Worm (Caenorhabditis elegans) whole organism, late embryonic: ENCODE measurements around the gene ZK287.9.
A peak's percentile ranks its signal among the peaks of the same experiment; 100 is the strongest.

Source experiments
- C38D4.7 ChIP-seq: fragments of 200-800 bp; sonication (Bioruptor generic); optimal IDR thresholded peaks from 2 replicates; lab custom pipeline; 2018; ENCODE audit warnings: mild to moderate bottlenecking, missing genetic modification characterization, moderate library complexity, missing compliant biosample characterization
- K02D7.2 ChIP-seq: sonication (generic microtip); optimal IDR thresholded peaks from 2 replicates; lab custom pipeline; 2017; ENCODE audit warnings: mild to moderate bottlenecking, missing genetic modification characterization, missing compliant biosample characterization
- T23F11.4 ChIP-seq: fragments of 200-800 bp; sonication (Bioruptor generic); optimal IDR thresholded peaks from 2 replicates; lab custom pipeline; 2018; ENCODE audit warnings: mild to moderate bottlenecking, missing genetic modification characterization, missing compliant biosample characterization
- Y22D7AL.16 ChIP-seq: sonication (generic microtip); optimal IDR thresholded peaks from 2 replicates; lab custom pipeline; 2016; ENCODE audit warnings: missing genetic modification characterization, missing compliant biosample characterization
- ama-1 ChIP-seq: fragments of 150-350 bp; optimal IDR thresholded peaks from 2 replicates; lab custom pipeline; 2014
- ceh-14 ChIP-seq: sonication (generic microtip); optimal IDR thresholded peaks from 2 replicates; lab custom pipeline; 2016; ENCODE audit warnings: missing genotype, missing genetic modification characterization, missing compliant biosample characterization
- ceh-18 ChIP-seq: sonication (generic microtip); optimal IDR thresholded peaks from 2 replicates; lab custom pipeline; 2016; ENCODE audit warnings: missing genetic modification characterization, missing compliant biosample characterization
- ceh-19 ChIP-seq: fragments of 200-800 bp; sonication (Bioruptor generic); optimal IDR thresholded peaks from 2 replicates; lab custom pipeline; 2018; ENCODE audit warnings: mild to moderate bottlenecking, missing genetic modification characterization, missing compliant biosample characterization
- ceh-24 ChIP-seq: sonication (generic microtip); optimal IDR thresholded peaks from 2 replicates; lab custom pipeline; 2016; ENCODE audit warnings: mild to moderate bottlenecking, missing genetic modification characterization, missing compliant biosample characterization
- ceh-30 ChIP-seq: fragments of 150-350 bp; optimal IDR thresholded peaks from 2 replicates; lab custom pipeline; 2014; ENCODE audit warnings: missing biosample characterization, missing genetic modification characterization
- ceh-31 ChIP-seq: sonication (generic microtip); optimal IDR thresholded peaks from 2 replicates; lab custom pipeline; 2016; ENCODE audit warnings: missing genetic modification characterization, missing compliant biosample characterization
- ceh-45 ChIP-seq: fragments of 200-800 bp; sonication (Bioruptor generic); IDR thresholded peaks from 2 replicates; pipeline ENCODE4 v1.3.6; 2022; ENCODE audit warnings: missing genetic modification reagents, missing genetic modification characterization, missing compliant biosample characterization
- ceh-48 ChIP-seq: sonication (generic microtip); optimal IDR thresholded peaks from 2 replicates; lab custom pipeline; 2016; ENCODE audit warnings: missing genetic modification characterization, inconsistent platforms, missing compliant biosample characterization
- ceh-6 ChIP-seq: fragments of 200-800 bp; sonication (Bioruptor generic); optimal IDR thresholded peaks from 2 replicates; lab custom pipeline; 2018; ENCODE audit warnings: mild to moderate bottlenecking, missing genetic modification characterization, missing compliant biosample characterization
- dve-1 ChIP-seq: sonication (generic microtip); optimal IDR thresholded peaks from 2 replicates; lab custom pipeline; 2017; ENCODE audit warnings: antibody characterized with exemption, mild to moderate bottlenecking, missing genetic modification characterization, missing compliant biosample characterization
- elt-2 ChIP-seq: sonication (generic microtip); optimal IDR thresholded peaks from 2 replicates; lab custom pipeline; 2016; ENCODE audit warnings: missing genetic modification reagents, missing genetic modification characterization, missing compliant biosample characterization
- elt-4 ChIP-seq: sonication (generic microtip); optimal IDR thresholded peaks from 2 replicates; lab custom pipeline; 2016; ENCODE audit warnings: missing genetic modification characterization, missing compliant biosample characterization
- ets-4 ChIP-seq: sonication (generic microtip); optimal IDR thresholded peaks from 2 replicates; lab custom pipeline; 2016; ENCODE audit warnings: missing genetic modification characterization, missing compliant biosample characterization
- fkh-6 ChIP-seq: sonication (generic microtip); optimal IDR thresholded peaks from 2 replicates; lab custom pipeline; 2016; ENCODE audit warnings: missing genetic modification characterization, missing compliant biosample characterization
- hlh-15 ChIP-seq: sonication (generic microtip); optimal IDR thresholded peaks from 2 replicates; lab custom pipeline; 2016; ENCODE audit warnings: missing genetic modification characterization, missing compliant biosample characterization
- hlh-6 ChIP-seq: sonication (generic microtip); optimal IDR thresholded peaks from 2 replicates; lab custom pipeline; 2016; ENCODE audit warnings: missing genotype, missing genetic modification characterization, missing compliant biosample characterization
- hlh-8 ChIP-seq: sonication (generic microtip); optimal IDR thresholded peaks from 2 replicates; lab custom pipeline; 2016; ENCODE audit warnings: missing genotype, missing genetic modification characterization, missing compliant biosample characterization
- lim-6 ChIP-seq: sonication (generic microtip); optimal IDR thresholded peaks from 2 replicates; lab custom pipeline; 2016; ENCODE audit warnings: missing genetic modification characterization, missing compliant biosample characterization
- lin-11 ChIP-seq: fragments of 200-800 bp; sonication (Bioruptor generic); optimal IDR thresholded peaks from 2 replicates; lab custom pipeline; 2018; ENCODE audit warnings: mild to moderate bottlenecking, missing genetic modification characterization, missing compliant biosample characterization
- madf-2 ChIP-seq: sonication (generic microtip); optimal IDR thresholded peaks from 2 replicates; lab custom pipeline; 2017; ENCODE audit warnings: missing genetic modification characterization, missing compliant biosample characterization
- nhr-232 ChIP-seq: sonication (generic microtip); optimal IDR thresholded peaks from 2 replicates; lab custom pipeline; 2016; ENCODE audit warnings: missing genetic modification characterization, missing compliant biosample characterization
- pag-3 ChIP-seq: sonication (generic microtip); optimal IDR thresholded peaks from 2 replicates; lab custom pipeline; 2016; ENCODE audit warnings: missing compliant biosample characterization, missing genetic modification characterization, borderline replicate concordance
- pat-9 ChIP-seq: fragments of 200-800 bp; sonication (Bioruptor generic); optimal IDR thresholded peaks from 2 replicates; lab custom pipeline; 2018; ENCODE audit warnings: mild to moderate bottlenecking, missing genetic modification characterization, moderate library complexity, missing compliant biosample characterization
- pax-1 ChIP-seq: fragments of 150-350 bp; optimal IDR thresholded peaks from 2 replicates; lab custom pipeline; 2014; ENCODE audit warnings: missing biosample characterization, missing genetic modification characterization
- pros-1 ChIP-seq: fragments of 150-350 bp; optimal IDR thresholded peaks from 2 replicates; lab custom pipeline; 2014; ENCODE audit warnings: missing biosample characterization, missing genetic modification reagents, missing genetic modification characterization
- ref-2 ChIP-seq: sonication (generic microtip); optimal IDR thresholded peaks from 2 replicates; lab custom pipeline; 2016; ENCODE audit warnings: missing genetic modification characterization, missing compliant biosample characterization
- rnt-1 ChIP-seq: sonication (generic microtip); optimal IDR thresholded peaks from 2 replicates; lab custom pipeline; 2016; ENCODE audit warnings: missing genetic modification characterization, missing compliant biosample characterization
- sdc-2 ChIP-seq: sonication (generic microtip); optimal IDR thresholded peaks from 2 replicates; lab custom pipeline; 2016; ENCODE audit warnings: missing genotype, missing genetic modification characterization, missing compliant biosample characterization
- sox-2 ChIP-seq: fragments of 200-800 bp; sonication (Bioruptor generic); IDR thresholded peaks from 2 replicates; pipeline ENCODE4 v1.3.6; 2022; ENCODE audit warnings: missing genetic modification reagents, missing genetic modification characterization, missing compliant biosample characterization
- sox-4 ChIP-seq: sonication (generic microtip); optimal IDR thresholded peaks from 2 replicates; lab custom pipeline; 2017; ENCODE audit warnings: mild to moderate bottlenecking, missing genetic modification characterization, inconsistent platforms, missing compliant biosample characterization
- syd-9 ChIP-seq: sonication (generic microtip); optimal IDR thresholded peaks from 2 replicates; lab custom pipeline; 2016; ENCODE audit warnings: mild to moderate bottlenecking, missing genetic modification characterization, moderate library complexity, missing compliant biosample characterization
- tbx-2 ChIP-seq: sonication (generic microtip); optimal IDR thresholded peaks from 2 replicates; lab custom pipeline; 2016; ENCODE audit warnings: missing genetic modification characterization, missing compliant biosample characterization
- ttx-3 ChIP-seq: sonication (generic microtip); optimal IDR thresholded peaks from 2 replicates; lab custom pipeline; 2016; ENCODE audit warnings: missing genetic modification reagents, missing genetic modification characterization, missing compliant biosample characterization
- unc-3 ChIP-seq, 2 experiments: fragments of 200-800 bp in 1 of 2; sonication (Bioruptor generic) in 1 of 2; sonication (generic microtip) in 1 of 2; conservative IDR thresholded peaks in 1 of 2; optimal IDR thresholded peaks in 1 of 2; 2 replicates each; pipeline versions ENCODE4 v1.3.6 to Lab custom; 2016 to 2022; ENCODE audit warnings: missing compliant biosample characterization in 2 of 2, missing genetic modification characterization in 2 of 2, missing genetic modification reagents in 1 of 2
- unc-42 ChIP-seq: sonication (generic microtip); optimal IDR thresholded peaks from 2 replicates; lab custom pipeline; 2016; ENCODE audit warnings: missing genotype, missing genetic modification characterization, missing compliant biosample characterization
- unc-86 ChIP-seq: sonication (generic microtip); optimal IDR thresholded peaks from 2 replicates; lab custom pipeline; 2016; ENCODE audit warnings: missing genetic modification characterization, missing compliant biosample characterization
- zip-5 ChIP-seq: sonication (generic microtip); optimal IDR thresholded peaks from 2 replicates; lab custom pipeline; 2016; ENCODE audit warnings: missing genetic modification characterization, missing compliant biosample characterization
- ztf-16 ChIP-seq: sonication (generic microtip); optimal IDR thresholded peaks from 2 replicates; lab custom pipeline; 2017; ENCODE audit warnings: missing genetic modification characterization, missing compliant biosample characterization

ZK287.9 gene

DNA sequence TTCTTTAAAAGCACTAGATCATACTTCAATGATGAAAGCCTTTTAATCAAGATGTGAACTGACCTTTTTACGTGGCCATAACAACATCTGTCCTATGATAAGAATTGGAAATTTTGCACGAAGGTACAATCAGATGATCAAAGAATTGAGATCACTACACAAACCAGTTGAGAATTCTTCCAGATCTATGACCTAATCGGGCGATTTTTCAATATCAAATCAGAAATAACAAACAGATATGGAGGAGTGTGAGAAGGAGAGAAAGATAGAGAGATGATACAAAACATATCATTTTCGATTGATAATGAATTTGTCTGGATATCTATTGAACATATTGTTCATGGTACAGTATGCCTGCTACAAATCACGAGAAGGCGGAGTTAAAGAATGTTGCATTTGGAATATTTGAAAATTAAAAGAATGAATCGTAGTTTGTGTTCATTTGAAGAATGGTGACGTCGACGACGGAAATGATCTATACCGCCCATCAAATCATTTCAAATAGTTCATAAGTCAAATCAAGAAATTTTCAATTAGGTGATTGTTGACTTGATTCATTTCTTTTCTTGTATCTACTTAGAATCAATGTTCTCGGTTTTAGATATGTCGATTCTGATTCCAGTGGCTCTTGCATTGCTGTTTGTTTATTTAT is 24.9 kb upstream of the ZK287.9 start, which contains the start of gene cyp-29A4:
TSS of gene cyp-29A4 (plus strand) at position 602 of the 652 bp plus-strand sequence.
- TF ChIP-seq lim-6 (tag; lab: Kevin White, UChicago) (no peak), zip-5 (tag; lab: Kevin White, UChicago) (no peak), pax-1 (tag; lab: Kevin White, UChicago) (no peak), ets-4 (tag; lab: Kevin White, UChicago) (no peak), hlh-6 (tag; lab: Kevin White, UChicago) (no peak), ttx-3 (tag; lab: Kevin White, UChicago) (no peak), pros-1 (tag; lab: Kevin White, UChicago) (no peak), madf-2 (tag; lab: Kevin White, UChicago) (no peak), nhr-232 (tag; lab: Kevin White, UChicago) (no peak), ztf-16 (tag; lab: Kevin White, UChicago) (no peak), hlh-8 (tag; lab: Kevin White, UChicago) (no peak), sdc-2 (tag; lab: Kevin White, UChicago) (no peak), unc-86 (tag; lab: Kevin White, UChicago) (no peak), K02D7.2 (tag; lab: Kevin White, UChicago) (no peak), sox-4 (no peak), unc-3 (GFP tag; conservative IDR thresholded peaks at IDR 0.05; lab: Robert Waterston, UW) (no peak), unc-3 (tag; optimal IDR thresholded peaks at IDR 0.05; lab: Kevin White, UChicago) (no peak), ceh-6 (GFP tag; lab: Kevin White, UChicago) (no peak), C38D4.7 (GFP tag; lab: Kevin White, UChicago) (no peak), ceh-30 (no peak), syd-9 (tag; lab: Kevin White, UChicago) (no peak)

DNA sequence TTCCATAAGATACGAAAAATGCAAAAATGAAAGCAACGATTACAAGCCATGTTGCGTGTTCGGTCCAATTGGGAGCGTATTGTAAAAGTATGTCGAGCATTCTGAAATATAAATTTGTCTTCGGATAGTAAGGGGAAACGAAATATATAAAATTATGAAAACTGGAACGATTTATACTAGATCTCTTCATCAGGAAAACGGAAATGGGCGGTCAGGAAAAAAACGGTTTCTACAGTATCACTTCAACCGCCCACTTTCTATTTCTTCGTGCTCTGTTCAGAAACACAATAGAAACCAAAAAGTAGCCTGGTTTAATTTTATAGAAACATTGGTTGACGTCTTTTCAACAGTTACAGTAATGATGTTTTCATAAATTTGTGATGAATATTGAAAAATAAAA is 17.6 kb upstream of the ZK287.9 start, which contains the start of gene pitr-4:
TSS of gene pitr-4 (minus strand) at position 101 of the 400 bp plus-strand sequence.
- TF ChIP-seq dve-1, result no peak
- TF ChIP-seq ceh-45, result no peak
- TF ChIP-seq unc-3 (GFP tag; conservative IDR thresholded peaks at IDR 0.05; lab: Robert Waterston, UW), result no peak
- no peak for TF ChIP-seq unc-3 (tag; optimal IDR thresholded peaks at IDR 0.05; lab: Kevin White, UChicago)
- no peak for TF ChIP-seq rnt-1 (tag; lab: Kevin White, UChicago)
- no peak for TF ChIP-seq hlh-15 (tag; lab: Kevin White, UChicago)
- TF ChIP-seq ceh-31, result no peak
- TF ChIP-seq nhr-232 (tag; lab: Kevin White, UChicago), result no peak
- TF ChIP-seq ceh-48 (tag; lab: Kevin White, UChicago), result no peak
- TF ChIP-seq ceh-18 (tag; lab: Kevin White, UChicago), result no peak
- no peak for TF ChIP-seq T23F11.4 (GFP tag; lab: Kevin White, UChicago)
- no peak for TF ChIP-seq ets-4 (tag; lab: Kevin White, UChicago)
- TF ChIP-seq ceh-24, result no peak
- TF ChIP-seq tbx-2 (tag; lab: Kevin White, UChicago), result no peak
- no peak for TF ChIP-seq ceh-14
- no peak for TF ChIP-seq elt-4 (tag; lab: Kevin White, UChicago)
- TF ChIP-seq lin-11, result no peak
- TF ChIP-seq madf-2 (tag; lab: Kevin White, UChicago), result no peak

DNA sequence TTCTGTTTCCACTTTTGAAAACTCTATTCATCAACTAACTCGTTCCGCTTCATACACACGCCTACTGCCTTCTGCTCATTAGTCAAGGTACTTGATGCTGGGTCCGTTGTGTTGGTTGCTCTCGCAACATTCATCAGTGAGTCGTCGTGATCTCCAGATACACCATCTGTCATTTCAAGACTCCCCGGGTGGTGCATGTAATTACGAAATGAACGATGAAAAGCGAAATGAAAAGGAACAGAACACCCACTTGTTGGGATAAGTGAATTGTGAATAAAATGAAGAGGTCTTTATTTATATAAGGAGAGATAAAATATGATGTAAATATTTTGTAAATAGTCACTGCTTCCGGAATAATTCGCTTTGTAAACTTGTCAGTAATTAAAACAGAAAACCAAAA is 15.2 kb upstream of the ZK287.9 start:
- TF ChIP-seq unc-42 (tag; lab: Kevin White, UChicago) (peak; percentile 45), ceh-14 (peak; percentile 1), sox-4 (no peak), ceh-30 (no peak)

DNA sequence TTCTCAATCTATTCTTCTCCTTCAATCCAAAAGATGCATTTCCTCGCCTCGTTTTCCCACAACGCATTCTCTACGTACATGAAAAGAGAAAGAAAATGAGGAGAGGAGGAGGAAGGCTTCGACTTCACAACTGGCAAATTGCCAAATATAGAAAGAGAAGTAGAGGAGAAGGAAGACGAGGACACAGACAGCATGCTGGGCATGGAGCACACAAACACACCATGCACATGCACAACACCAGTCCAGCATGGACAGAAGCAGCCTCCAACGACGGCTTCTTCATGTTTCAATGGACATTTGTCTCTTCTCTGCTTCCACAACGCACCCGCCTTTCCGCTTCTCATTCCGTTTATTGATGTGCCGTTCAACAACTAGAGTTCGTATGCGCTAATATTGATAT is 14.5 kb upstream of the ZK287.9 start:
- no peak for TF ChIP-seq ceh-45
- TF ChIP-seq pat-9, result no peak
- peak; percentile 30 for TF ChIP-seq ceh-48 (tag; lab: Kevin White, UChicago)
- TF ChIP-seq ama-1 (lab: Kevin White, UChicago), result no peak
- no peak for TF ChIP-seq ceh-6 (GFP tag; lab: Kevin White, UChicago)
- TF ChIP-seq nhr-232 (tag; lab: Kevin White, UChicago), result no peak
- TF ChIP-seq sox-4, result no peak
- no peak for TF ChIP-seq syd-9 (tag; lab: Kevin White, UChicago)
- TF ChIP-seq ztf-16 (tag; lab: Kevin White, UChicago), result no peak
- TF ChIP-seq fkh-6, result no peak
- TF ChIP-seq ref-2 (tag; lab: Kevin White, UChicago), result peak; percentile 0
- TF ChIP-seq ceh-19 (GFP tag; lab: Kevin White, UChicago), result peak; percentile 39
- TF ChIP-seq Y22D7AL.16 (tag; lab: Kevin White, UChicago), result no peak
- no peak for TF ChIP-seq lim-6 (tag; lab: Kevin White, UChicago)
- TF ChIP-seq pax-1 (tag; lab: Kevin White, UChicago), result no peak
- no peak for TF ChIP-seq pag-3
- no peak for TF ChIP-seq ets-4 (tag; lab: Kevin White, UChicago)
- TF ChIP-seq sdc-2 (tag; lab: Kevin White, UChicago), result no peak
- no peak for TF ChIP-seq ceh-18 (tag; lab: Kevin White, UChicago)
- no peak for TF ChIP-seq elt-2 (tag; lab: Kevin White, UChicago)
- TF ChIP-seq sox-2 (GFP tag; lab: Robert Waterston, UW), result no peak
- TF ChIP-seq unc-42 (tag; lab: Kevin White, UChicago), result peak; percentile 14
- TF ChIP-seq lin-11, result no peak
- peak; percentile 44 for TF ChIP-seq tbx-2 (tag; lab: Kevin White, UChicago)
- no peak for TF ChIP-seq madf-2 (tag; lab: Kevin White, UChicago)
- no peak for TF ChIP-seq pros-1 (tag; lab: Kevin White, UChicago)
